Fruit fly (Drosophila melanogaster): ENCODE results near the gene Pomp.

DNA sequence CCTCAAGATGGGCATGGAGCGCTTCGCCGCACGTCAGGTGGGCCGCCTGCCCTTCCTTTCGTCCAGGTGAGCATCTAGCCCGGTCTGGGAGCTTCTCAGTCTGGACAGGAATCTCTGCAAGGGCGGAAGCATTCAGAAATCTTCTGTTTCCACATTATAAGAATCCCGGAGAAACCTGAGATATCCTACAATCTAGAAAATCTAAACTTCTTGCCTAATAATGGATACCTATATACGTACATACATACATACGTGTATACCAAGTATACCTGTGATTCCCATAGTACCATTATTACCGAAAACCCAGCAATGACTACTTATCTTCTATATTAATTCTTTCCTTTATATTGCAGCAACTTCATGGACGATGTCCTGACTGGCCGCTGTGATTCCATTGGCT, 594 bp downstream of the Pomp start:
- TF ChIP-seq Dif (GFP tag; optimal IDR thresholded peaks at IDR 0.05; ENCODE audit: partially characterized antibody) (no peak), Mio (GFP tag; optimal IDR thresholded peaks at IDR 0.05) (no peak), CG9705 (GFP tag; optimal IDR thresholded peaks at IDR 0.05) (no peak), woc (GFP tag; optimal IDR thresholded peaks at IDR 0.05) (no peak), brk (GFP tag; optimal IDR thresholded peaks at IDR 0.05) (no peak)
